Fruit fly (Drosophila melanogaster) whole organism: ENCODE results near the gene Atg18a.

Experiments
- CG8478 ChIP-seq: fragments of >200 bp; optimal IDR thresholded peaks from 2 replicates; lab custom pipeline; 2018; ENCODE audit warnings: inconsistent platforms
- Dll ChIP-seq: fragments of >200 bp; optimal IDR thresholded peaks from 2 replicates; lab custom pipeline; 2017
- EcR ChIP-seq, 2 experiments: fragments of >200 bp; optimal IDR thresholded peaks; 2 replicates each; lab custom pipeline; 2017; ENCODE audit warnings: missing biosample characterization in 2 of 2, missing genetic modification characterization in 2 of 2, missing genetic modification reagents in 2 of 2
- pan ChIP-seq: fragments of >200 bp; optimal IDR thresholded peaks from 2 replicates; lab custom pipeline; 2017
- psq ChIP-seq: fragments of >200 bp; optimal IDR thresholded peaks from 2 replicates; lab custom pipeline; 2017

DNA sequence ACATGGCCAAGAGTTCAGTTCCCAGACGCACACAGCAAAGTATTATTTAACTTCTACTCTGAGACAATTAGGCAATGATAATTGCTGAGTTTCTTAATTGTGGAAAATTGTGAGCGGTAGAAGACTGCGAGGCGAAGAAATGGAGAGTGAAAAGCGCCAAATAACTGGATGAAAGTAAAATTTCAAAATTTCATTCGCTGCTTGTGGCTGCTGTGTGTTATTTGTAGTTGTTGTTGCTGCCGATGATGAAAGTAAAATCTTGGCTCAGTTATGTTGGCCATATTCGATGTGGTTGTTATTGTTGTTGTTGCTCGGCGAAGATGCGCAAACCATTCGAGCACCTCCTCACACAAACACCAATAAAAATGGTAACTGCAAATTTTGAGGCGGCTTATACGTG is 36.4 kb upstream of the Atg18a start:
- TF ChIP-seq EcR (GFP tag; optimal IDR thresholded peaks at IDR 0.05; lab: Kevin White, UChicago) (no peak), psq (lab: Kevin White, UChicago) (no peak), Dll (lab: Kevin White, UChicago) (no peak), CG8478 (lab: Kevin White, UChicago) (no peak), pan (no peak)
